Worm (Caenorhabditis elegans): ENCODE data around the gene lips-13.

The lips-13 gene

ce11 chrII:1103484-1104100, 14.2 kb downstream of the lips-13 start:
- TF ChIP-seq lin-38 (GFP tag; IDR thresholded peaks at IDR 0.05): no peak
- no peak for TF ChIP-seq nhr-11 (tag; optimal IDR thresholded peaks at IDR 0.05)
- TF ChIP-seq nhr-41 (GFP tag; IDR thresholded peaks at IDR 0.05): 0 out of 2 replicates have a peak, but pooled peaks have one; percentile 59
- TF ChIP-seq pha-4 (GFP tag; IDR thresholded peaks at IDR 0.05): peak; percentile 74
- no peak for TF ChIP-seq pha-4 (tag; optimal IDR thresholded peaks at IDR 0.05)
- TF ChIP-seq saeg-2 (GFP tag; IDR thresholded peaks at IDR 0.05): 0 out of 2 replicates have a peak, but pooled peaks have one; percentile 30
- TF ChIP-seq jun-1 (tag; optimal IDR thresholded peaks at IDR 0.05): peak; percentile 50
- TF ChIP-seq lin-1 (GFP tag; IDR thresholded peaks at IDR 0.05): peak; percentile 99
- peak; percentile 93 for TF ChIP-seq hlh-11 (tag; optimal IDR thresholded peaks at IDR 0.05)
- peak in 1 of 2 experiments; percentile 37 for TF ChIP-seq mdl-1 (tag; optimal IDR thresholded peaks at IDR 0.05)
- peak; percentile 99 for TF ChIP-seq dmd-6 (GFP tag; IDR thresholded peaks at IDR 0.05)
- TF ChIP-seq T26A8.4 (GFP tag; IDR thresholded peaks at IDR 0.05): no peak
- peak; percentile 94 for TF ChIP-seq dve-1 (tag; optimal IDR thresholded peaks at IDR 0.05; ENCODE audit: insufficient read depth)
- peak; percentile 99 for TF ChIP-seq nhr-28 (tag; optimal IDR thresholded peaks at IDR 0.05)
- TF ChIP-seq nhr-48 (tag; optimal IDR thresholded peaks at IDR 0.05): peak; percentile 31
- no peak for TF ChIP-seq F10B5.3 (tag; optimal IDR thresholded peaks at IDR 0.05)
- TF ChIP-seq mxl-2 (GFP tag; conservative IDR thresholded peaks at IDR 0.05): no peak
- peak in 1 of 2 experiments; percentile 23 for TF ChIP-seq unc-62 (GFP tag; optimal IDR thresholded peaks at IDR 0.05 in 1 of 2)
- no peak for TF ChIP-seq unc-62 (tag; optimal IDR thresholded peaks at IDR 0.05)
- peak; percentile 87 for TF ChIP-seq nhr-102 (tag; optimal IDR thresholded peaks at IDR 0.05)
- no peak for TF ChIP-seq daf-8 (GFP tag; IDR thresholded peaks at IDR 0.05)
- TF ChIP-seq lsy-2 (tag; optimal IDR thresholded peaks at IDR 0.05): peak in 1 of 2 experiments; percentile 54
- no peak for TF ChIP-seq daf-12 (tag; optimal IDR thresholded peaks at IDR 0.05)
- TF ChIP-seq ceh-20 (GFP tag; IDR thresholded peaks at IDR 0.05): 0 out of 2 replicates have a peak, but pooled peaks have one; percentile 19
- TF ChIP-seq nhr-77 (tag; optimal IDR thresholded peaks at IDR 0.05): peak; percentile 95
- TF ChIP-seq pqm-1 (tag; optimal IDR thresholded peaks at IDR 0.05): peak; percentile 100
- peak in 1 of 2 experiments; percentile 55 for TF ChIP-seq daf-16 (GFP tag; optimal IDR thresholded peaks at IDR 0.05)
- TF ChIP-seq daf-16 (tag; optimal IDR thresholded peaks at IDR 0.05): peak; percentile 96
- no peak for TF ChIP-seq hlh-30 (tag; optimal IDR thresholded peaks at IDR 0.05; ENCODE audit: insufficient read depth)
- peak; percentile 97 for TF ChIP-seq tra-1 (GFP tag; IDR thresholded peaks at IDR 0.05)
- TF ChIP-seq cey-2 (tag; optimal IDR thresholded peaks at IDR 0.05; ENCODE audit: borderline replicate concordance, insufficient read depth): peak; percentile 71
- TF ChIP-seq mep-1 (tag; optimal IDR thresholded peaks at IDR 0.05): peak; percentile 16
- peak; percentile 33 for TF ChIP-seq mes-2 (tag; optimal IDR thresholded peaks at IDR 0.05; ENCODE audit: poor library complexity, severe bottlenecking)
- TF ChIP-seq php-3 (GFP tag; IDR thresholded peaks at IDR 0.05): peak; percentile 97

DNA sequence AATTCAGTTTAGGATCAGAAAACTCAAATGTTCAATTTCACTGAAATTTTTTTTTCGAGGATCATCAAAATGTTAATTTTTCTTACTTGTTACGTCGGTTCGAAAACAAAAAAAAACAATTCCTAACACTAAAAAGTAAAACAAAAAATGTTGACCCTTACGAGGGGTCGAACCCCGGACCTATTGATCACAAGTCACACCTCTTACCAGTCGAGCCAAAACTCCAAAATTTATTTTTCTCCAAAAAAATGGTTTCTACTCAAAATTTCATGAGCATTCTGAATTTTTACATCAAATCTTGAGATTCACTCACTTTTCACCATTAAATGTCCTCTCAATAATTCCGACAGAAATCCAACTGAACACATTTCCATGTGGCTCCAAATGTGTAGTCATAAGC, 15.6 kb downstream of the lips-13 start:
- TF ChIP-seq lin-38 (GFP tag; IDR thresholded peaks at IDR 0.05) (0 out of 2 replicates have a peak, but pooled peaks have one; percentile 18), zfp-3 (GFP tag; conservative IDR thresholded peaks at IDR 0.05) (no peak), lsy-2 (tag; optimal IDR thresholded peaks at IDR 0.05) (no peak)

DNA sequence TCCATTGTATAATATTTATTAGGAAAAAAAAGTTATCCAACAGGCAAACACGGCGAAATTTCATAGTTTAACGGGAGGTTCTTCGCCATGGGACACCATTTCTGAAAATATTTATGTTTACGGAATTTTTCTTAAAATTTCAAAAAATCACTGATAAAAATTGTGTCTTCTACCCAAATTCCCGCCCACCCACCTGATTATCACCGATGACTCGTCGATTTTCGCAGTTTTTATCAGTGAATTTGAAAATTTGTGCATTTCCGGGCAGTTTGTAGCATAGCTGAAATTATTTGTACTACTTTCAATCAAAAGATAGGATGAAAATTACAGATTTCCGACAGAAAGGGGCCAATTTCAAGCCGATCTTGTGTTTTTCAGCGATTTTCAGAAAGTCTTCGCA, 16.4 kb downstream of the lips-13 start:
- peak; percentile 10 for TF ChIP-seq nhr-77 (tag; optimal IDR thresholded peaks at IDR 0.05)
- TF ChIP-seq snpc-1.2 (GFP tag; IDR thresholded peaks at IDR 0.05): no peak
- TF ChIP-seq skn-1 (tag; optimal IDR thresholded peaks at IDR 0.05): no peak
- no peak for TF ChIP-seq hif-1 (tag; optimal IDR thresholded peaks at IDR 0.05)
- no peak for TF ChIP-seq Y105C5A.15 (GFP tag; IDR thresholded peaks at IDR 0.05)
- TF ChIP-seq hlh-11 (tag; optimal IDR thresholded peaks at IDR 0.05): peak; percentile 64
- TF ChIP-seq F26F4.8 (GFP tag; conservative IDR thresholded peaks at IDR 0.05): no peak
- no peak for TF ChIP-seq ceh-44 (GFP tag; IDR thresholded peaks at IDR 0.05)
- peak; percentile 76 for TF ChIP-seq pqm-1 (tag; optimal IDR thresholded peaks at IDR 0.05)
- no peak for TF ChIP-seq madf-9 (GFP tag; conservative IDR thresholded peaks at IDR 0.05)
- TF ChIP-seq ceh-32 (tag; optimal IDR thresholded peaks at IDR 0.05; ENCODE audit: poor library complexity): no peak
- TF ChIP-seq zip-2 (tag; optimal IDR thresholded peaks at IDR 0.05): no peak
- peak; percentile 51; the same call in 1 of the 2 replicates for TF ChIP-seq lin-1 (GFP tag; IDR thresholded peaks at IDR 0.05)
- TF ChIP-seq daf-16 (GFP tag; optimal IDR thresholded peaks at IDR 0.05): no peak
- peak; percentile 51 for TF ChIP-seq daf-16 (tag; optimal IDR thresholded peaks at IDR 0.05)
- peak; percentile 74 for TF ChIP-seq nhr-28 (tag; optimal IDR thresholded peaks at IDR 0.05)
- no peak for TF ChIP-seq nhr-25 (tag; optimal IDR thresholded peaks at IDR 0.05; ENCODE audit: borderline replicate concordance, insufficient read depth)
- no peak for TF ChIP-seq egl-43 (GFP tag; IDR thresholded peaks at IDR 0.05)
- TF ChIP-seq snpc-4 (tag; optimal IDR thresholded peaks at IDR 0.05): no peak

All from whole organism, L4 larva.